Worm (Caenorhabditis elegans) whole organism, L3 larva: Measurements from ENCODE around the gene pgp-11.

Experiments used
- R02D3.7 ChIP-seq: fragments of 150-350 bp; optimal IDR thresholded peaks from 2 replicates; lab custom pipeline; 2014; ENCODE audit warnings: missing biosample characterization, missing genetic modification characterization
- aly-2 ChIP-seq: fragments of 150-350 bp; optimal IDR thresholded peaks from 2 replicates; lab custom pipeline; 2014; ENCODE audit warnings: missing biosample characterization, missing genetic modification characterization
- ceh-16 ChIP-seq: sonication (generic microtip); optimal IDR thresholded peaks from 2 replicates; lab custom pipeline; 2017; ENCODE audit warnings: missing biosample characterization, missing genetic modification characterization
- ceh-28 ChIP-seq: fragments of 150-350 bp; optimal IDR thresholded peaks from 2 replicates; lab custom pipeline; 2014; ENCODE audit warnings: missing biosample characterization, missing genetic modification reagents, missing genetic modification characterization
- daf-12 ChIP-seq: fragments of 150-350 bp; optimal IDR thresholded peaks from 2 replicates; lab custom pipeline; 2014; ENCODE audit warnings: missing biosample characterization, missing genetic modification reagents, missing genetic modification characterization
- egl-27 ChIP-seq: sonication (generic microtip); optimal IDR thresholded peaks from 4 replicates; lab custom pipeline; 2017; ENCODE audit warnings: missing biosample characterization, missing genetic modification reagents, missing genetic modification characterization
- egl-5 ChIP-seq: fragments of 150-350 bp; optimal IDR thresholded peaks from 2 replicates; lab custom pipeline; 2017; ENCODE audit warnings: missing biosample characterization, missing genetic modification reagents, missing genetic modification characterization, inconsistent platforms
- elt-1 ChIP-seq: fragments of 150-350 bp; optimal IDR thresholded peaks from 2 replicates; lab custom pipeline; 2014; ENCODE audit warnings: missing biosample characterization, missing genetic modification characterization
- elt-2 ChIP-seq: sonication (generic microtip); optimal IDR thresholded peaks from 2 replicates; lab custom pipeline; 2016; ENCODE audit warnings: missing genetic modification reagents, mild to moderate bottlenecking, missing genetic modification characterization, missing compliant biosample characterization
- eor-1 ChIP-seq, 2 experiments: fragments of 150-350 bp; optimal IDR thresholded peaks; 2 replicates each; lab custom pipeline; 2014 to 2018; ENCODE audit warnings: missing biosample characterization in 2 of 2, missing genetic modification characterization in 2 of 2
- fkh-10 ChIP-seq: sonication (generic microtip); optimal IDR thresholded peaks from 2 replicates; lab custom pipeline; 2017; ENCODE audit warnings: missing biosample characterization, missing genetic modification reagents, missing genetic modification characterization
- fkh-2 ChIP-seq: fragments of 150-350 bp; optimal IDR thresholded peaks from 2 replicates; lab custom pipeline; 2014; ENCODE audit warnings: missing biosample characterization, missing genetic modification reagents, missing genetic modification characterization
- fos-1 ChIP-seq: fragments of 150-350 bp; optimal IDR thresholded peaks from 2 replicates; lab custom pipeline; 2014; ENCODE audit warnings: missing biosample characterization, missing genetic modification characterization
- hmg-11 ChIP-seq: sonication (generic microtip); optimal IDR thresholded peaks from 2 replicates; lab custom pipeline; 2016; ENCODE audit warnings: missing genetic modification characterization, missing compliant biosample characterization
- lin-39 ChIP-seq: fragments of 150-350 bp; optimal IDR thresholded peaks from 2 replicates; lab custom pipeline; 2018; ENCODE audit warnings: missing biosample characterization, missing genetic modification reagents, missing genetic modification characterization
- lsy-12 ChIP-seq: sonication (generic microtip); optimal IDR thresholded peaks from 2 replicates; lab custom pipeline; 2016; ENCODE audit warnings: mild to moderate bottlenecking, missing genetic modification characterization, missing compliant biosample characterization
- mdl-1 ChIP-seq: fragments of 150-350 bp; optimal IDR thresholded peaks from 2 replicates; lab custom pipeline; 2014; ENCODE audit warnings: missing biosample characterization, missing genetic modification characterization
- mml-1 ChIP-seq: fragments of 150-350 bp; sonication (generic microtip); optimal IDR thresholded peaks from 3 replicates; lab custom pipeline; 2014; ENCODE audit warnings: missing biosample characterization, missing genetic modification characterization
- nfya-1 ChIP-seq: sonication (generic microtip); optimal IDR thresholded peaks from 2 replicates; lab custom pipeline; 2017; ENCODE audit warnings: missing genetic modification characterization, mild to moderate bottlenecking, missing compliant biosample characterization, antibody characterized with exemption, moderate library complexity; ENCODE audit not compliant: insufficient read depth
- nhr-11 ChIP-seq: fragments of 150-350 bp; optimal IDR thresholded peaks from 2 replicates; lab custom pipeline; 2014; ENCODE audit warnings: missing biosample characterization, missing genetic modification characterization
- nhr-12 ChIP-seq: fragments of 150-350 bp; optimal IDR thresholded peaks from 2 replicates; lab custom pipeline; 2014; ENCODE audit warnings: missing biosample characterization, missing genetic modification characterization
- nhr-23 ChIP-seq: fragments of 150-350 bp; optimal IDR thresholded peaks from 2 replicates; lab custom pipeline; 2014; ENCODE audit warnings: missing biosample characterization, missing genetic modification reagents, missing genetic modification characterization
- nhr-237 ChIP-seq: fragments of 150-350 bp; optimal IDR thresholded peaks from 2 replicates; lab custom pipeline; 2014; ENCODE audit warnings: missing biosample characterization, missing genetic modification characterization
- nhr-25 ChIP-seq: sonication (generic microtip); optimal IDR thresholded peaks from 2 replicates; lab custom pipeline; 2017; ENCODE audit warnings: missing biosample characterization, missing genetic modification characterization
- nhr-28 ChIP-seq: fragments of 150-350 bp; optimal IDR thresholded peaks from 2 replicates; lab custom pipeline; 2014; ENCODE audit warnings: missing biosample characterization, missing genetic modification characterization
- nhr-43 ChIP-seq: sonication (generic microtip); optimal IDR thresholded peaks from 2 replicates; lab custom pipeline; 2016; ENCODE audit warnings: mild to moderate bottlenecking, missing genetic modification characterization, missing compliant biosample characterization; ENCODE audit not compliant: poor library complexity, severe bottlenecking
- nhr-67 ChIP-seq: fragments of 150-350 bp; optimal IDR thresholded peaks from 2 replicates; lab custom pipeline; 2014; ENCODE audit warnings: missing biosample characterization, missing genetic modification characterization
- nhr-76 ChIP-seq: fragments of 150-350 bp; sonication (generic microtip); optimal IDR thresholded peaks from 5 replicates; lab custom pipeline; 2014; ENCODE audit warnings: missing biosample characterization, missing genetic modification characterization
- nhr-77 ChIP-seq: fragments of 150-350 bp; optimal IDR thresholded peaks from 2 replicates; lab custom pipeline; 2014; ENCODE audit warnings: missing biosample characterization, missing genetic modification characterization
- pha-4 ChIP-seq: fragments of 150-350 bp; optimal IDR thresholded peaks from 2 replicates; lab custom pipeline; 2014; ENCODE audit warnings: missing biosample characterization, missing genetic modification reagents, missing genetic modification characterization
- sea-2 ChIP-seq: fragments of 150-350 bp; sonication (generic microtip); optimal IDR thresholded peaks from 4 replicates; lab custom pipeline; 2014; ENCODE audit warnings: missing biosample characterization, missing genetic modification reagents, missing genetic modification characterization
- skn-1 ChIP-seq: fragments of 150-350 bp; optimal IDR thresholded peaks from 2 replicates; lab custom pipeline; 2014; ENCODE audit warnings: missing biosample characterization, missing genetic modification characterization
- snpc-4 ChIP-seq: fragments of 150-350 bp; optimal IDR thresholded peaks from 2 replicates; lab custom pipeline; 2014; ENCODE audit warnings: missing biosample characterization, missing genetic modification characterization
- tbx-2 ChIP-seq: sonication (generic microtip); optimal IDR thresholded peaks from 2 replicates; lab custom pipeline; 2016; ENCODE audit warnings: mild to moderate bottlenecking, missing genetic modification characterization, missing compliant biosample characterization
- unc-39 ChIP-seq: sonication (generic microtip); optimal IDR thresholded peaks from 4 replicates; lab custom pipeline; 2017; ENCODE audit warnings: missing biosample characterization, missing genetic modification characterization
- unc-62 ChIP-seq: fragments of 150-350 bp; sonication (generic microtip); optimal IDR thresholded peaks from 4 replicates; lab custom pipeline; 2014; ENCODE audit warnings: missing biosample characterization, missing genetic modification reagents, missing genetic modification characterization
- ztf-11 ChIP-seq: fragments of 150-350 bp; optimal IDR thresholded peaks from 2 replicates; lab custom pipeline; 2014; ENCODE audit warnings: missing biosample characterization, missing genetic modification characterization

Gene pgp-11

DNA sequence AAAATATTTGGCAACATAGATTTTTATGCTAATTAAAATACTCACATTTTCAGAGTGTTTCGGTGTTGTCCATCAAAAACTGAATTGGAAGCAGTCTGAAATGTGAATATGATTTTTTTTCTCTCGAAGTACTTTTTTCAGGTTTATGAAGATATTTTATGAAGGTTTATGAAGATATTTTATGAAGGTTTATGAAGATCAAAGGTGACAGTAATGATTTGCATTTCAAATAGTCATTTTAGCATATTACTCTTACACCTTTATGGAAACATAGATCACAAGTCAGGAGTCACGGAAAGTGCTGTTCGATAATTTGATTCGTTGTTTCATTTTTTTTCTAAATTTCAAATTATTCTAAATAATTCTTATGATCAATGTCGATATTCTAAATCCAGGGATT is at the start of gene pgp-11:
Gene pgp-11, minus strand, starts transcription at position 101 of the 400 bp plus-strand sequence.
- TF ChIP-seq fkh-10 (GFP tag; lab: Kevin White, UChicago) (no peak), lsy-12 (tag; lab: Kevin White, UChicago) (no peak), pha-4 (tag; lab: Kevin White, UChicago) (no peak), nhr-76 (no peak)

DNA sequence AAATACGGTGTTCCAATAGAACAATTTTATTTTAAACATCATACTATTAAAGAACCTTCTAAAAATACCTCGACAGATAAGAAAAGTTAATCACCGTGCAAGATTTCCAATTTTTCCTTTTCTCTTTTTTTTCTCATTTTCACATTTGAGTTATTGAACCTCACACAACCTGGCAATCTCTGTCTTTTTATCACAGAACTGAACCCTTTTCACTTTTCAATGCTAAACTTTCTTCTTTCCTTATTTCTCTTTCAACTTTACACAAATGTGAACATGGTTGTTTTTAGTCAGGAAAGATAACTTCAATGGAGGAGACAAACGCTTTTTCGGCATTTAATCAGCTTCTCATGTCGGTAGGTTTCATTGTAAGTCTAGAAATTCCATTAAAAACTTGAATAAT is 48.8 kb upstream of the pgp-11 start, which contains the start of gene T05H10.4:
Gene T05H10.4, plus strand, starts transcription at position 301 of the 400 bp plus-strand sequence.
- TF ChIP-seq lin-39 (tag; lab: Kevin White, UChicago) (no peak), ceh-16 (no peak), R02D3.7 (tag; lab: Kevin White, UChicago) (no peak), ztf-11 (tag; lab: Kevin White, UChicago) (no peak), egl-27 (tag; lab: Kevin White, UChicago) (no peak), lsy-12 (tag; lab: Kevin White, UChicago) (no peak), nhr-43 (tag; lab: Kevin White, UChicago) (no peak), nhr-12 (no peak), daf-12 (tag; lab: Kevin White, UChicago) (no peak), elt-1 (no peak), nhr-67 (tag; lab: Kevin White, UChicago) (no peak), snpc-4 (tag; lab: Kevin White, UChicago) (no peak), nhr-23 (no peak), aly-2 (tag; lab: Kevin White, UChicago) (no peak), nhr-77 (tag; lab: Kevin White, UChicago) (no peak), nhr-76 (no peak), mml-1 (no peak), fkh-2 (tag; lab: Kevin White, UChicago) (no peak), nhr-237 (tag; lab: Kevin White, UChicago) (no peak)
- TF ChIP-seq, all 47 proteins: peak for 0

DNA sequence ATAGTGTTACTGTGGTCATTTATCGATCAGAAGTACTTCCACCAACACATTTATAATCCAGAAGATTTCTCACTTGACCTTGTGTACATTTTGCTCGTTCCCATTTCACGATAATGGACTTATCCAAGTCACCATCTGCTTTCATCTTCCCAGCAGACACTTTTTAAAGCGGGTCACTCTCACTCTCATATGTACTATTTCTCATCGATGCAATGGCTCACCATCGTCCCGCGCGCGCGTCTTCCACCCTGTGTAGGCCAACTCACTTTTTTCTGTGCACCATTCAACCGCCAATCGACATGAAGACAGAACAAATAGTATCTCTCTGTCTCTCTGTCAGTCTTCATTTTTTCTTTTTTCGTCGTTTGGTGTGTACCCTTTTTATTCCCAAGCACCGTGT is 48.1 kb upstream of the pgp-11 start:
- TF ChIP-seq fkh-2 (tag; lab: Kevin White, UChicago), result no peak
- no peak for TF ChIP-seq nfya-1
- no peak for TF ChIP-seq unc-39 (tag; lab: Kevin White, UChicago)
- no peak for TF ChIP-seq nhr-25 (tag; lab: Kevin White, UChicago)
- TF ChIP-seq lin-39 (tag; lab: Kevin White, UChicago), result no peak
- TF ChIP-seq egl-5 (tag; lab: Kevin White, UChicago), result no peak
- TF ChIP-seq nhr-12, result no peak
- TF ChIP-seq nhr-67 (tag; lab: Kevin White, UChicago), result no peak
- no peak for TF ChIP-seq R02D3.7 (tag; lab: Kevin White, UChicago)
- no peak for TF ChIP-seq eor-1 (tag; optimal IDR thresholded peaks at IDR 0.05; lab: Kevin White, UChicago)
- no peak for TF ChIP-seq snpc-4 (tag; lab: Kevin White, UChicago)
- TF ChIP-seq unc-62 (GFP tag; lab: Kevin White, UChicago), result no peak
- no peak for TF ChIP-seq nhr-28 (tag; lab: Kevin White, UChicago)
- TF ChIP-seq sea-2 (GFP tag; lab: Kevin White, UChicago), result no peak
- TF ChIP-seq hmg-11, result no peak
- no peak for TF ChIP-seq tbx-2 (tag; lab: Kevin White, UChicago)
- TF ChIP-seq fos-1 (tag; lab: Kevin White, UChicago), result no peak

DNA sequence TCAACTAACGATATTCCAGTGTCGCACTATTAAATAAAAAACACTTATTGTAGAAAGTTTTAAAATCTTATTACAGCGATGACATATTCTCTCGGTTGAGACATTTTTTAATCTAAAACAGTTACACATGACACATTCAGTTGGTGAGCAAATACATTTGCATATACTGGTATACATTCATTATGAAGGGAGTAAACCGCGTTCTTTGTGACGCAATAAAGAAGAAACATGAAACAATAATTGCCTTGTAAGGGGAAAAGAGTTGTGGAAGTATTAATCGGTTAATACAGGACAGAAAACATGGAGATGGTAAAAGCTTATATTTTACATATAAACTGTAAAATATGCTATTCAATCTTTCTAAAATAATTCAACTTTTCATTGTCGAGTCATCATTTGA is 47.3 kb upstream of the pgp-11 start:
- TF ChIP-seq fkh-10 (GFP tag; lab: Kevin White, UChicago), result no peak
- no peak for TF ChIP-seq tbx-2 (tag; lab: Kevin White, UChicago)
- TF ChIP-seq elt-1, result no peak
- TF ChIP-seq elt-2 (tag; lab: Kevin White, UChicago), result no peak
- no peak for TF ChIP-seq nhr-77 (tag; lab: Kevin White, UChicago)
- no peak for TF ChIP-seq skn-1 (tag; lab: Kevin White, UChicago)
- TF ChIP-seq fkh-2 (tag; lab: Kevin White, UChicago), result no peak
- TF ChIP-seq nhr-28 (tag; lab: Kevin White, UChicago), result no peak
- TF ChIP-seq ceh-28, result no peak
- TF ChIP-seq snpc-4 (tag; lab: Kevin White, UChicago), result no peak
- TF ChIP-seq unc-39 (tag; lab: Kevin White, UChicago), result no peak
- no peak for TF ChIP-seq nhr-11 (tag; lab: Kevin White, UChicago)
- no peak for TF ChIP-seq mdl-1 (tag; lab: Kevin White, UChicago)
- TF ChIP-seq nhr-12, result no peak
- no peak for TF ChIP-seq lin-39 (tag; lab: Kevin White, UChicago)
